Fruit fly (Drosophila melanogaster) whole organism, adult: ENCODE measurements around the gene Cyp4e3.
A peak's percentile ranks its signal among the peaks of the same experiment; 100 is the strongest.

Source experiments
- CG11617 ChIP-seq: fragments of 200-800 bp; sonication (Bioruptor generic); optimal IDR thresholded peaks from 2 replicates; lab custom pipeline; 2017; ENCODE audit warnings: mild to moderate bottlenecking, missing biosample characterization, missing genetic modification reagents, missing genetic modification characterization
- CG12768 ChIP-seq: fragments of 200-800 bp; sonication (Bioruptor generic); optimal IDR thresholded peaks from 2 replicates; lab custom pipeline; 2017; ENCODE audit warnings: missing biosample characterization, missing genetic modification characterization, mild to moderate bottlenecking, moderate library complexity, missing genetic modification reagents
- CG14711 ChIP-seq: fragments of 200-800 bp; sonication (Bioruptor generic); optimal IDR thresholded peaks from 2 replicates; lab custom pipeline; 2018; ENCODE audit warnings: missing biosample characterization, mild to moderate bottlenecking, missing genetic modification characterization, moderate library complexity
- CG1620 ChIP-seq: fragments of 200-800 bp; sonication (Bioruptor generic); optimal IDR thresholded peaks from 2 replicates; lab custom pipeline; 2016; ENCODE audit warnings: missing biosample characterization, missing genetic modification characterization
- CG33017 ChIP-seq: fragments of 200-800 bp; sonication (Bioruptor generic); optimal IDR thresholded peaks from 2 replicates; lab custom pipeline; 2018; ENCODE audit warnings: missing biosample characterization, mild to moderate bottlenecking, missing genetic modification characterization, moderate library complexity
- CG5204 ChIP-seq: fragments of 200-800 bp; sonication (Bioruptor generic); optimal IDR thresholded peaks from 2 replicates; lab custom pipeline; 2016; ENCODE audit warnings: missing biosample characterization, missing genetic modification characterization
- CG7045 ChIP-seq: fragments of 200-800 bp; sonication (Bioruptor generic); optimal IDR thresholded peaks from 2 replicates; lab custom pipeline; 2017; ENCODE audit warnings: missing biosample characterization, mild to moderate bottlenecking, missing genetic modification characterization
- CG7101 ChIP-seq: fragments of 200-800 bp; sonication (Bioruptor generic); optimal IDR thresholded peaks from 2 replicates; lab custom pipeline; 2018; ENCODE audit warnings: missing biosample characterization, mild to moderate bottlenecking, missing genetic modification characterization, moderate library complexity
- Clk ChIP-seq: fragments of 200-800 bp; sonication (Bioruptor generic); optimal IDR thresholded peaks from 2 replicates; lab custom pipeline; 2017; ENCODE audit warnings: missing biosample characterization, missing genetic modification characterization
- Crg-1 ChIP-seq: fragments of 200-800 bp; sonication (Bioruptor generic); optimal IDR thresholded peaks from 2 replicates; lab custom pipeline; 2016; ENCODE audit warnings: missing biosample characterization, missing genetic modification characterization
- Hr96 ChIP-seq: fragments of 200-800 bp; sonication (Bioruptor generic); optimal IDR thresholded peaks from 2 replicates; lab custom pipeline; 2016; ENCODE audit warnings: missing biosample characterization, missing genetic modification characterization
- Mnt ChIP-seq: fragments of 200-800 bp; sonication (Bioruptor generic); optimal IDR thresholded peaks from 2 replicates; lab custom pipeline; 2016; ENCODE audit warnings: missing biosample characterization, mild to moderate bottlenecking, missing genetic modification characterization
- bab1 ChIP-seq: fragments of 200-800 bp; sonication (Bioruptor generic); optimal IDR thresholded peaks from 3 replicates; lab custom pipeline; 2019; ENCODE audit warnings: missing biosample characterization, mild to moderate bottlenecking, missing genetic modification characterization, moderate library complexity
- cic ChIP-seq: fragments of 200-800 bp; sonication (Bioruptor generic); optimal IDR thresholded peaks from 2 replicates; lab custom pipeline; 2017; ENCODE audit warnings: missing biosample characterization, mild to moderate bottlenecking, missing genetic modification characterization, moderate library complexity
- cnc ChIP-seq, 2 experiments: fragments of >200 bp; optimal IDR thresholded peaks; 2 replicates each; lab custom pipeline; 2017
- kay ChIP-seq: fragments of 200-800 bp; sonication (Bioruptor generic); peaks from one replicate; lab custom pipeline; 2016; ENCODE audit warnings: missing biosample characterization, missing genetic modification characterization, borderline replicate concordance
- ovo ChIP-seq: fragments of 200-800 bp; sonication (Bioruptor generic); optimal IDR thresholded peaks from 2 replicates; lab custom pipeline; 2016; ENCODE audit warnings: missing biosample characterization, missing genetic modification characterization
- pad ChIP-seq: fragments of 200-800 bp; sonication (Bioruptor generic); optimal IDR thresholded peaks from 3 replicates; lab custom pipeline; 2017; ENCODE audit warnings: missing biosample characterization, missing genetic modification characterization, mild to moderate bottlenecking, moderate library complexity, missing genetic modification reagents
- tj ChIP-seq: fragments of 200-800 bp; sonication (Bioruptor generic); optimal IDR thresholded peaks from 3 replicates; lab custom pipeline; 2017; ENCODE audit warnings: missing biosample characterization, mild to moderate bottlenecking, missing genetic modification characterization, moderate library complexity
- toe ChIP-seq: fragments of 200-800 bp; sonication (Bioruptor generic); optimal IDR thresholded peaks from 2 replicates; lab custom pipeline; 2016; ENCODE audit warnings: missing biosample characterization, missing genetic modification characterization

Cyp4e3 gene

DNA sequence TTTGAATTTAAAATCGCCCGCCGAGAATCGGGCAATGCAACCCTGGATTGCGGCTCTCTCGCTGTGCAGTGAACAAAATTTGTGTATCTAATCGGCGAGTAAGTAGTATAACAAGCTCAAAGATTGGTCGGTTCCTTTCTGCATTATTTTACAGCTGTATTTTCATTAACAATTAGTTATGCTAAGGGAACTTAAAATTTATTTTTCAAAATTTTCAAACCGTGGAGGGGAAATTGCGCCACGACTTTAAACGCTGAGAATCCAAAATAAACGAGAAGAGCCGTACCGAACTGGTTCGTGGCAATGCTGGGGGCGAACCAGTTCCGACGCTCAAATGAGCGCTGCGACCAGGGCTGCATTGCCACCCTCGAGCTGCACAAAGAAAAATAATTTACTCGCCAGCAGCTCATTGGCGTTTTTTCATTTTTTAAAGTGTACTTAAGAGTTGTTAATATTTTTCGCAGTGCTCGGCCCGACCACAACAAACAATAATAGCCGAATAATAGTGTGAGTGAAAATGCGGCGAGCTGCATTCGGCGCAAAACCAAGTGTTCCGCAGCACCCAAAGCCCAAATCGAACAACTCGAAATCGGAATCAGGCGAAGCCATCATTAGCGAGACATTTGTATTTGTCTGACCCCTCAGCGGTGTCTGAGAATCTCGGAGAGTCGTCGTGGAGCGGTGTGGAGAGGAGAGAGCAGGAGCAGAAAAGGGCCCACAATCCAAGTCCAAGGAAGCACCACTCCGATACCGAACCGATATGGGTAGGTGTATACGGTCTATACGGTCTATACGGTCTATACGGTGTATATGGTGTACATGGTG lies 8.3 kb upstream of the Cyp4e3 start, which contains the start of gene zf30C:
Gene zf30C (plus strand): TSS at position 353 of the 825 bp plus-strand sequence.
- TF ChIP-seq toe (GFP tag; lab: Kevin White, UChicago) = peak; percentile 94
- peak; percentile 81 for TF ChIP-seq ovo (GFP tag; lab: Kevin White, UChicago)
- TF ChIP-seq tj (GFP tag; lab: Kevin White, UChicago) = peak; percentile 63
- peak; percentile 97 for TF ChIP-seq pad (GFP tag; lab: Kevin White, UChicago)
- peak; percentile 88 for TF ChIP-seq Mnt (GFP tag; lab: Kevin White, UChicago)
- TF ChIP-seq CG5204 = peak; percentile 92
- TF ChIP-seq CG7045 (GFP tag; lab: Kevin White, UChicago) = peak; percentile 78
- TF ChIP-seq bab1 (GFP tag; lab: Kevin White, UChicago) = peak; percentile 59
- TF ChIP-seq CG1620 (GFP tag; lab: Kevin White, UChicago) = peak; percentile 92
- peak; percentile 91 for TF ChIP-seq Clk (GFP tag; lab: Kevin White, UChicago)
- peak; percentile 36 for TF ChIP-seq cic (GFP tag; lab: Kevin White, UChicago)
- TF ChIP-seq Hr96 (GFP tag; lab: Kevin White, UChicago) = peak; percentile 93
- TF ChIP-seq CG14711 (tag; lab: Kevin White, UChicago) = peak; percentile 76
- peak; percentile 78 for TF ChIP-seq CG11617 (GFP tag; lab: Kevin White, UChicago)
- peak; percentile 60 for TF ChIP-seq CG33017 (tag; lab: Kevin White, UChicago)
- TF ChIP-seq kay (GFP tag; lab: Kevin White, UChicago) = no peak
- TF ChIP-seq cnc (optimal IDR thresholded peaks at IDR 0.05; lab: Kevin White, UChicago) = no peak
- TF ChIP-seq Crg-1 (GFP tag; lab: Kevin White, UChicago) = peak; percentile 83
- TF ChIP-seq CG7101 (tag; lab: Kevin White, UChicago) = peak; percentile 82
- TF ChIP-seq CG12768 = peak; percentile 85

DNA sequence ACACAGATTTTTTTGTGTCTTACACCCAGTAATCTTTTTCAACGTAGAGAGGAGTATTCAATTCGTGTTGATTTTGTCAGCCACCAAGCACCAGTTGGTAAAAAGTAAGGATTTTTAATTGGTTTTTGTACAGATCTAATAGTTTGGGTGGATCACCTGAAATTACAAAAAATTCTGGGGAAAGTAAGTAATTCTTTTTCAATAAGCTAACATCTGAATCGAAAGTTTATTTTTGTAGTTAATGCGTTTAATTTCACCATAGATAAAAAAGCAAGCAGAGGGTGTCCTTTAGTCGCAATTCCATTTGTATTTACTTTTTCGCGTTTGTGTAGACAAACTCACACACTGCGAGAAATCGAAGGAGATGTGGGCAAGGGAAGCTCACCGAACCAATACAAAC lies 4.9 kb upstream of the Cyp4e3 start:
- no peak for TF ChIP-seq CG14711 (tag; lab: Kevin White, UChicago)
- peak; percentile 63 for TF ChIP-seq CG7045 (GFP tag; lab: Kevin White, UChicago)
- TF ChIP-seq Hr96 (GFP tag; lab: Kevin White, UChicago) = peak; percentile 32
- TF ChIP-seq CG12768 = peak; percentile 50
- TF ChIP-seq Crg-1 (GFP tag; lab: Kevin White, UChicago) = no peak
- peak; percentile 56 for TF ChIP-seq CG5204

DNA sequence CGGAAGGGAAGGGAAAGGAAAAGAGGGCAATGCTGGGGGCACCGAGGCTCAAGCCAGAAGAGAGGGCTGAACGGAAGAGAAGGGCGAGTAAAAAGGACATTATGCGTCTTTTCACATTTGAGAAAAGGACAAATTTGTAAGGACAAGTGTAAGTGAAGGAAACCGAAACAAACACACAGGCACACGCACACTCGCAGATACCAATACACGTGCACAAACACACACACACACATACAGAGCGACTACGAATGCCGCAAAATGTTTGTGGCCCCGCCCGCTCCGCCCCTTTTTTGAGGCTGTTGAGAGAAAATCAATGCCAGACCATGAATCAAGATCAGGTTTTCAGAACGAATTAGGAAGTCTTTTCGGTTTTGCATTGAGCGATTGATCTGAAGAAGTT lies 3.5 kb upstream of the Cyp4e3 start:
- TF ChIP-seq toe (GFP tag; lab: Kevin White, UChicago) (no peak), CG1620 (GFP tag; lab: Kevin White, UChicago) (no peak), CG11617 (GFP tag; lab: Kevin White, UChicago) (no peak), bab1 (GFP tag; lab: Kevin White, UChicago) (no peak), pad (GFP tag; lab: Kevin White, UChicago) (no peak)

DNA sequence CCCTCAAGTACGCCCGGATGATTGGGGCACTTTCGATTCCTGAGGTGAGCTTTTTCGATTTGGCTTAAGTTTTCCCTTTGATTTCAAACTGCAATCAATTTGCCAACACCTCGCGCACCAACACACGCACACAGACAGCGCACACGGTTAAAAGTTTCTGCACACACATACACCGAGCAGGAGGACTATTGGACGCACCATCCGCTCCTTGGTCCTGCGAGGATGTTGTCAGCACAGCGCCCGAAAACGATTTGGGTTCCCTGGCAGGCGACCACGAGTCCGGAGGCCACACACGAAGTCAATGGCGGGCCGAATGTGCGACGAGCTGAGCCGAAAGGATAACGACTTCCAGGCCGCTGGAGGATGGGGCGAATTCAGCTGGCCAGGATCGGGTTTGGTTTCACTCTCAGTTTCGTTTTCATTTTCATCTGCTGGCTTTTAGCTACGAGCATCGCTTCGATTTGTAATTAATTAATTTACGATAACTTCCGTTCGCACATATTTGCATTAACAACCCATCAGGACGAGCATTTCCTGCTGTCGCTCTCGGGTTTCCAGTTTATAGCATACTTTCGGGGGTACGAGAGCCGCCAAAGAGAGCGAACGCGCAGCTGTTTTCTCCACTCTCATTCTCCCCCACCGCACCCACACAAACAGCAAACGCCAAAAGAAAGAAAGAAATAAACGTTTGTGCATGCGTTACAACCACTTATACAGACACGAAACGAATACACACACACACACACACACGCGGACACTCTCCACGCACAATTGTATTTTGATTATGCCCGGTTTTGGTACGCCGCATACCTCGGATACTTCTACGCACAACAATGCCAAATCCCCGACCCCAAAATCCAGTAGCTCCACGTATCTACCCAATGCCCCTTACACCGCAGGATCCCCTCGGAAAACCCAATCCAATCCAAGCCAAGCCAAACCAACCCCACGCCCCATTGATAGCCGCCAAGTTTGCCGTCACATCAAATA lies 3.3 kb downstream of the Cyp4e3 start, which contains the start of gene Nckx30C:
Gene Nckx30C (minus strand): TSS at position 260 of the 990 bp plus-strand sequence.
- TF ChIP-seq CG7045 (GFP tag; lab: Kevin White, UChicago) (no peak), pad (GFP tag; lab: Kevin White, UChicago) (no peak), CG11617 (GFP tag; lab: Kevin White, UChicago) (no peak), kay (GFP tag; lab: Kevin White, UChicago) (no peak)

DNA sequence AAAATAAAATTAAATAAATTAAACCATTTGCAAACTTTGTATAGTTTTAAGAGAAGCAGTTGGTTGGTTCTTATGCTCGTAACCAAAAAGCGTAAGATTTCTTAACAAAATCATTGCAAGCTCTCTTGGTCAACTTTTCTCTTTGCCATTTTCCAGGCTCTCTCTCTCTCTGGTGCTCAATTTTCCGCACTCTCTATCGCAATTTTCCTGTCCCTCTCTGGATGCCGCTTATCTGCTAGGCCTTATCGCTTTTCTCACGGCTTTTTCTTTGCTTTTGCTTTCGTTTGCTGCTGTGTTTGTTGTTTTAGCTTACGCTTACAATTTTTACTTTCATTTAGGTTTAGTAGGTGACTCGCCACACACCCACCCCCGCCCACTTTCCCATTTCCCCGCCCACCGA lies 5.2 kb downstream of the Cyp4e3 start:
- TF ChIP-seq CG7101 (tag; lab: Kevin White, UChicago) = no peak

DNA sequence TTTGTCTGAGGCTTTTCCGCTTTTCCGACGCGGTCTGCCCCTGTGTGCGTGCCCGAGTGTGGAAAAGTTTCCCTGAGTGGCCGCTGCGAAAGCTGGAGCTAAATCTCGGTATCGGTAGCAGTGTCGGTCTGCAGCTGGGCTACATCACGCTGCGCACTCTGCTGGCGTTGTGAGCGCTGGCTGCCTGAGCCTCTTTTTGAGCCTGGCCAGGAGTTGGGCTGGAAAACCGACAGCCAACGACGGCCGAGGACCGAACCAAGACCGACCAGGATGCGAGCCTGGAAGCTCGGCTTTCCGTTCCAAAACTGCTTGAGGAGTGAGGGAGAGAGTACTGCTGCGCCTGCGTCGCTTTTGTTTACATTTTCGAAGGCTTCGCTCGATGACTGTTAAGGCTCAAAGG lies 6.0 kb downstream of the Cyp4e3 start:
- TF ChIP-seq ovo (GFP tag; lab: Kevin White, UChicago) = no peak
- TF ChIP-seq CG1620 (GFP tag; lab: Kevin White, UChicago) = no peak
- no peak for TF ChIP-seq Mnt (GFP tag; lab: Kevin White, UChicago)
- no peak for TF ChIP-seq CG33017 (tag; lab: Kevin White, UChicago)
- TF ChIP-seq Hr96 (GFP tag; lab: Kevin White, UChicago) = no peak
- TF ChIP-seq CG11617 (GFP tag; lab: Kevin White, UChicago) = no peak
- no peak for TF ChIP-seq cic (GFP tag; lab: Kevin White, UChicago)
- TF ChIP-seq toe (GFP tag; lab: Kevin White, UChicago) = no peak
- no peak for TF ChIP-seq CG14711 (tag; lab: Kevin White, UChicago)
- no peak for TF ChIP-seq CG12768
